Fruit fly (Drosophila melanogaster) whole organism, pupa: ENCODE measurements around the gene CG6136.
A peak's percentile ranks its signal among the peaks of the same experiment; 100 is the strongest.

Source experiments
- CG13204 ChIP-seq: fragments of 200-800 bp; sonication (Bioruptor generic); optimal IDR thresholded peaks from 2 replicates; lab custom pipeline; 2018; ENCODE audit warnings: missing biosample characterization, mild to moderate bottlenecking, missing genetic modification characterization, moderate library complexity
- CG32121 ChIP-seq: fragments of 200-800 bp; sonication (Bioruptor generic); IDR thresholded peaks from 2 replicates; pipeline ENCODE4 v1.3.6; 2022; ENCODE audit warnings: missing biosample characterization, missing genetic modification characterization
- CG34367 ChIP-seq: fragments of 200-800 bp; sonication (Bioruptor generic); optimal IDR thresholded peaks from 2 replicates; lab custom pipeline; 2018; ENCODE audit warnings: missing biosample characterization, mild to moderate bottlenecking, missing genetic modification characterization
- CG8301 ChIP-seq: fragments of 200-800 bp; sonication (Bioruptor generic); optimal IDR thresholded peaks from 2 replicates; lab custom pipeline; 2018; ENCODE audit warnings: missing biosample characterization, mild to moderate bottlenecking, missing genetic modification characterization
- CG9948 ChIP-seq: fragments of 200-800 bp; sonication (Bioruptor generic); optimal IDR thresholded peaks from 2 replicates; lab custom pipeline; 2018; ENCODE audit warnings: missing biosample characterization, mild to moderate bottlenecking, missing genetic modification characterization, moderate library complexity
- D1 ChIP-seq: fragments of 200-800 bp; sonication (Bioruptor generic); optimal IDR thresholded peaks from 2 replicates; lab custom pipeline; 2018; ENCODE audit warnings: missing biosample characterization, mild to moderate bottlenecking, missing genetic modification characterization, moderate library complexity
- EcR ChIP-seq: fragments of 200-800 bp; sonication (Bioruptor generic); optimal IDR thresholded peaks from 3 replicates; lab custom pipeline; 2019; ENCODE audit warnings: missing biosample characterization, missing genetic modification characterization, mild to moderate bottlenecking, moderate library complexity, missing genetic modification reagents
- Pif1A ChIP-seq: fragments of 200-800 bp; sonication (Bioruptor generic); optimal IDR thresholded peaks from 3 replicates; lab custom pipeline; 2016; ENCODE audit warnings: missing biosample characterization, missing genetic modification characterization
- Pif1B ChIP-seq: fragments of 200-800 bp; sonication (Bioruptor generic); optimal IDR thresholded peaks from 3 replicates; lab custom pipeline; 2016; ENCODE audit warnings: missing biosample characterization, missing genetic modification characterization
- Snoo ChIP-seq: fragments of 200-800 bp; sonication (Bioruptor generic); optimal IDR thresholded peaks from 3 replicates; lab custom pipeline; 2017; ENCODE audit warnings: missing biosample characterization, mild to moderate bottlenecking, missing genetic modification characterization, inconsistent platforms
- gl ChIP-seq: fragments of 200-800 bp; sonication (Bioruptor generic); optimal IDR thresholded peaks from 2 replicates; lab custom pipeline; 2018; ENCODE audit warnings: missing biosample characterization, mild to moderate bottlenecking, missing genetic modification characterization
- rn ChIP-seq: fragments of 200-800 bp; sonication (Bioruptor generic); IDR thresholded peaks from 2 replicates; pipeline ENCODE4 v1.3.6; 2022; ENCODE audit warnings: missing biosample characterization, missing genetic modification characterization

DNA sequence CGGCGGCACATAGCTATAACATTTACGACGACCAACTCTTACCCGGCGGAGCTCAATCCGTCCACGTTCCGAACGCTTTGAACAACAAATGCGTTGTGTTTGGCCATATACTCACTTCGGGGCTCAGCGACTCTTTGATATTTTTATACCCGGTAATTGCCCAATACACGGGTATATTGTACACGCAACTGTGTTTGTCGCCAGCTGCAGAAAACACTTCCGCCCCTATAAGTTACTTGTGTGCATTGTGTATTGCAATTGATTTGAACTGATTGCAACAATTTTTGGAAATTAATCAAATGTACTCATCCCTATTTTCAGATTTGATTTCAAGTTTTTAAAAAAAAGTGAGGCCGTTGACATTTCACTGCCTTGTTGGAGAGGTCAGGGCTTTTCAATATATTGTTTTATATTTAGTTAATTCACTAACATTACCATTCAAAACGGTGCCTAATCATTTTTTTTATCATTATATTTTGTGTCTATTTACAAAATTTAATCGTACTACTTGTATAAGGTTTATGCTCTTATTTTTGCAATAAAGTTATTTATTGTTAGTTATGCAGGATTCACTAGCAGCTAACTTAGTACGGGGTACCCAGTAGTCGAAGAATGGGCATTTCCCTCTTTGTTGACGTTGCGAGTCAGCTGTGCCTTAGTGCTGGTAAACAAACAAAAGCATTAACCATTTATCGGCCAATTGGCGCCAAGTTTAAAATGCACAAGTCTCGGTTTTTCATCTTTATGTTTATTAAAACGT is 28.9 kb downstream of the CG6136 start, which contains the start of gene Nagk:
- peak; percentile 44 for TF ChIP-seq EcR (GFP tag; lab: Kevin White, UChicago)
- no peak for TF ChIP-seq D1 (tag; lab: Kevin White, UChicago)
- TF ChIP-seq gl (tag; lab: Kevin White, UChicago), result no peak
- no peak for TF ChIP-seq CG32121 (GFP tag; lab: Robert Waterston, UW)
- TF ChIP-seq rn (GFP tag; lab: Robert Waterston, UW), result no peak
- TF ChIP-seq CG9948 (tag; lab: Kevin White, UChicago), result peak; percentile 17
- TF ChIP-seq CG13204, result no peak
- peak; percentile 35 for TF ChIP-seq CG34367 (tag; lab: Kevin White, UChicago)
- no peak for TF ChIP-seq Pif1A (GFP tag; lab: Kevin White, UChicago)
- TF ChIP-seq Snoo, result peak; percentile 64
- peak; percentile 43 for TF ChIP-seq CG8301 (tag; lab: Kevin White, UChicago)
- no peak for TF ChIP-seq Pif1B (GFP tag; lab: Kevin White, UChicago)
